Worm (Caenorhabditis elegans): Measurements from ENCODE around the gene R08D7.4.

- TF ChIP-seq hlh-26 (GFP tag; conservative IDR thresholded peaks at IDR 0.05) (no peak), sptf-2 (GFP tag; optimal IDR thresholded peaks at IDR 0.05) (no peak), nhr-27 (tag; optimal IDR thresholded peaks at IDR 0.05) (no peak), rec-8 (tag; optimal IDR thresholded peaks at IDR 0.05) (no peak), fkh-3 (tag; optimal IDR thresholded peaks at IDR 0.05) (no peak), madf-8 (GFP tag; conservative IDR thresholded peaks at IDR 0.05) (no peak), dpl-1 (GFP tag; optimal IDR thresholded peaks at IDR 0.05) (no peak), ztf-6 (GFP tag; IDR thresholded peaks at IDR 0.05) (no peak)
Measured at ce11 chrIII:9007183-9007582, 35.5 kb downstream of the R08D7.4 start.

Measured in whole organism, young adult.